Fruit fly (Drosophila melanogaster): Measurements from ENCODE around the gene mip130.

mip130 gene

dm6 chrX:1899445-1900085, 8.5 kb upstream of the mip130 start (continued):
- TF ChIP-seq pros (GFP tag; optimal IDR thresholded peaks at IDR 0.05) (peak; percentile 88), sc (optimal IDR thresholded peaks at IDR 0.05) (no peak), sc (GFP tag; optimal IDR thresholded peaks at IDR 0.05) (no peak), Sry-β (GFP tag; optimal IDR thresholded peaks at IDR 0.05) (no peak), Dfd (GFP tag; optimal IDR thresholded peaks at IDR 0.05) (no peak), CG7745 (tag; optimal IDR thresholded peaks at IDR 0.05) (no peak), gcm2 (GFP tag; optimal IDR thresholded peaks at IDR 0.05) (no peak), CG43689 (GFP tag; IDR thresholded peaks at IDR 0.05) (no peak), CG4282 (GFP tag; optimal IDR thresholded peaks at IDR 0.05) (no peak), gem (tag; optimal IDR thresholded peaks at IDR 0.05) (no peak), esg (GFP tag; conservative IDR thresholded peaks at IDR 0.05) (no peak), CG2116 (GFP tag; optimal IDR thresholded peaks at IDR 0.05) (peak; percentile 9), CG4617 (GFP tag; optimal IDR thresholded peaks at IDR 0.05; ENCODE audit: borderline replicate concordance) (peak; percentile 36), gsb-n (tag; optimal IDR thresholded peaks at IDR 0.05) (no peak), btn (GFP tag; optimal IDR thresholded peaks at IDR 0.05) (no peak), prd (optimal IDR thresholded peaks at IDR 0.05) (no peak), prd (GFP tag; IDR thresholded peaks at IDR 0.05) (no peak), CG8281 (tag; optimal IDR thresholded peaks at IDR 0.05) (no peak), Scr (GFP tag; IDR thresholded peaks at IDR 0.05; ENCODE audit: partially characterized antibody) (0 out of 2 replicates have a peak, but pooled peaks have one; percentile 21), tx (GFP tag; optimal IDR thresholded peaks at IDR 0.05) (no peak), H15 (GFP tag; IDR thresholded peaks at IDR 0.05) (no peak), CG12659 (GFP tag; optimal IDR thresholded peaks at IDR 0.05) (no peak), CoRest (tag; optimal IDR thresholded peaks at IDR 0.05) (no peak), HLH3B (GFP tag; IDR thresholded peaks at IDR 0.05) (no peak), pan (optimal IDR thresholded peaks at IDR 0.05) (no peak), pan (GFP tag; optimal IDR thresholded peaks at IDR 0.05 in 1 of 2, IDR thresholded peaks at IDR 0.05 in 1 of 2) (no peak), CG8089 (GFP tag; optimal IDR thresholded peaks at IDR 0.05) (no peak), Kr (GFP tag; optimal IDR thresholded peaks at IDR 0.05) (no peak), Vsx1 (GFP tag; optimal IDR thresholded peaks at IDR 0.05) (no peak), ATbp (GFP tag; optimal IDR thresholded peaks at IDR 0.05) (no peak), Bgb (GFP tag; IDR thresholded peaks at IDR 0.05; ENCODE audit: partially characterized antibody) (no peak; the same call in 1 of the 2 replicates), Trl (optimal IDR thresholded peaks at IDR 0.05) (peak; percentile 9 to 53), Trl (GFP tag; optimal IDR thresholded peaks at IDR 0.05) (no peak), fd96Cb (tag; optimal IDR thresholded peaks at IDR 0.05) (no peak), CG11247 (GFP tag; IDR thresholded peaks at IDR 0.05) (no peak), org-1 (GFP tag; optimal IDR thresholded peaks at IDR 0.05) (no peak), CG10209 (GFP tag; optimal IDR thresholded peaks at IDR 0.05) (no peak), CG14860 (GFP tag; IDR thresholded peaks at IDR 0.05; ENCODE audit: partially characterized antibody) (no peak), CG4404 (GFP tag; IDR thresholded peaks at IDR 0.05) (no peak), CG8765 (GFP tag; IDR thresholded peaks at IDR 0.05) (no peak), ewg (GFP tag; optimal IDR thresholded peaks at IDR 0.05) (peak; percentile 59), twi (tag; optimal IDR thresholded peaks at IDR 0.05) (peak; percentile 15), Dek (tag; optimal IDR thresholded peaks at IDR 0.05) (no peak), CG13624 (GFP tag; optimal IDR thresholded peaks at IDR 0.05) (no peak), sr (GFP tag; IDR thresholded peaks at IDR 0.05) (no peak), CG3838 (GFP tag; optimal IDR thresholded peaks at IDR 0.05) (no peak), hbn (GFP tag; IDR thresholded peaks at IDR 0.05; ENCODE audit: partially characterized antibody) (no peak), CG10274 (GFP tag; optimal IDR thresholded peaks at IDR 0.05) (no peak), fd64A (GFP tag; optimal IDR thresholded peaks at IDR 0.05) (no peak), CG10321 (GFP tag; IDR thresholded peaks at IDR 0.05) (no peak), gsb (GFP tag; IDR thresholded peaks at IDR 0.05) (no peak)
